Fruit fly (Drosophila melanogaster) whole organism: ENCODE results near the gene CG11911.

Experiments
- pan ChIP-seq: fragments of >200 bp; optimal IDR thresholded peaks from 2 replicates; lab custom pipeline; 2017
- usp ChIP-seq: fragments of >200 bp; optimal IDR thresholded peaks from 2 replicates; lab custom pipeline; 2017; ENCODE audit warnings: missing biosample characterization, missing genetic modification characterization, mixed read lengths

DNA sequence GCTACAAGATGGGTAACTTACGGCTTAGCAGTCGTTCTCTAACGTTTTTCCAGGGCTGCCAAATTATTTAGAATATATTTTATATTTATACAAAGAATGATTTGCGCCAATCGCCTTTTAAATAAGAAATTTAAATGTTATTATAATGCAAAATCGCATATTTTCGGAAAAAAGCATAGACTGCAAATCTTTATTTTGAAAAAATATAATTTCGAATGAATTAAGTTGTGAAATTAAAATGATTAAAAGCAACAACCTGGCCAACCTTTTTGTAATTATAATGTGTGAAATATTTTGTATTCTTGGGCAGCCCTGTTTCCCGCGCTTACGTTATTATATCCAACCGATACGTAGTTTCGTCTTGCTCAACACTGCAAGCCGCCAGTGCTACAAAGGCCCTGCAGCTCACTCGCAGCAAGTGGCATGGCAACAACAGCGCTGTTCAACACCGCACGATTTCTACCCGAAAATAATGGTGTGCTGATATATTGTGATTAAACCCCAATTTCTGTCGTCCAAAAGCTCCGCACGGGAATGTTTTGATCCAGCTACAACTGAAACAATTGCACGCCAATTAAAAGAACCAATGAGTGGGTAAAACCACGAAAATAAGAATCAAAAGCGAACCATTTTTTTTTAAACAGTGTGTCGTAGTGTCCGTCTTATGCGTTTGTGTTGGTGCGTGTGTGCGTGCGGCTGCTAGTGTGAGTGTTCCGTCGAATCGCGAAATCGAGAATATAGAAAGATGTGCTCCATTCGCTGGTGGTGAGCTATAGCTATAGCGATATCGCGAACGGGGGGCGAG, 23.4 kb downstream of the CG11911 start, which contains the start of gene Pi3K21B:
- no peak for TF ChIP-seq usp
- TF ChIP-seq pan (lab: Kevin White, UChicago), result no peak
